Worm (Caenorhabditis elegans) whole organism, L3 larva: ENCODE results near the gene K05G3.1.

ENCODE experiments used
- ceh-16 ChIP-seq: sonication (generic microtip); optimal IDR thresholded peaks from 2 replicates; lab custom pipeline; 2017; ENCODE audit warnings: missing biosample characterization, missing genetic modification characterization
- egl-27 ChIP-seq: sonication (generic microtip); optimal IDR thresholded peaks from 4 replicates; lab custom pipeline; 2017; ENCODE audit warnings: missing biosample characterization, missing genetic modification reagents, missing genetic modification characterization
- elt-3 ChIP-seq, 3 experiments: fragments of 150-350 bp in 1 of 3; sonication (generic microtip) in 2 of 3; optimal IDR thresholded peaks; 2 replicates in 2 of 3; 4 replicates in 1 of 3; lab custom pipeline; 2014 to 2017; ENCODE audit warnings: missing biosample characterization in 3 of 3, missing genetic modification characterization in 3 of 3
- nhr-11 ChIP-seq: fragments of 150-350 bp; optimal IDR thresholded peaks from 2 replicates; lab custom pipeline; 2014; ENCODE audit warnings: missing biosample characterization, missing genetic modification characterization
- nhr-237 ChIP-seq: fragments of 150-350 bp; optimal IDR thresholded peaks from 2 replicates; lab custom pipeline; 2014; ENCODE audit warnings: missing biosample characterization, missing genetic modification characterization
- sea-2 ChIP-seq: fragments of 150-350 bp; sonication (generic microtip); optimal IDR thresholded peaks from 4 replicates; lab custom pipeline; 2014; ENCODE audit warnings: missing biosample characterization, missing genetic modification reagents, missing genetic modification characterization
- snpc-4 ChIP-seq: fragments of 150-350 bp; optimal IDR thresholded peaks from 2 replicates; lab custom pipeline; 2014; ENCODE audit warnings: missing biosample characterization, missing genetic modification characterization
- unc-62 ChIP-seq: fragments of 150-350 bp; sonication (generic microtip); optimal IDR thresholded peaks from 4 replicates; lab custom pipeline; 2014; ENCODE audit warnings: missing biosample characterization, missing genetic modification reagents, missing genetic modification characterization
- ztf-4 ChIP-seq: fragments of 150-350 bp; optimal IDR thresholded peaks from 2 replicates; lab custom pipeline; 2014; ENCODE audit warnings: missing biosample characterization, missing genetic modification characterization

- TF ChIP-seq unc-62 (GFP tag; lab: Kevin White, UChicago): no peak
- no peak for TF ChIP-seq elt-3 (tag; optimal IDR thresholded peaks at IDR 0.05; lab: Kevin White, UChicago)
- no peak for TF ChIP-seq sea-2 (GFP tag; lab: Kevin White, UChicago)
- no peak for TF ChIP-seq nhr-11 (tag; lab: Kevin White, UChicago)
- TF ChIP-seq nhr-237: no peak
- no peak for TF ChIP-seq egl-27 (tag; lab: Kevin White, UChicago)
- no peak for TF ChIP-seq ztf-4 (tag; lab: Kevin White, UChicago)
- TF ChIP-seq snpc-4: peak; percentile 43
- no peak for TF ChIP-seq ceh-16 (tag; lab: Kevin White, UChicago)
These were observed 16.5 kb upstream of the K05G3.1 start for ce11 chrX:16484681-16485080.
